Worm (Caenorhabditis elegans) whole organism, late embryonic: ENCODE results near the gene mlk-1.

ENCODE experiments used
- dve-1 ChIP-seq: sonication (generic microtip); optimal IDR thresholded peaks from 2 replicates; lab custom pipeline; 2017; ENCODE audit warnings: antibody characterized with exemption, mild to moderate bottlenecking, missing genetic modification characterization, missing compliant biosample characterization
- madf-2 ChIP-seq: sonication (generic microtip); optimal IDR thresholded peaks from 2 replicates; lab custom pipeline; 2017; ENCODE audit warnings: missing genetic modification characterization, missing compliant biosample characterization
- pha-4 ChIP-seq: fragments of 150-350 bp; optimal IDR thresholded peaks from 2 replicates; lab custom pipeline; 2018; ENCODE audit warnings: missing biosample characterization, missing genetic modification reagents, missing genetic modification characterization

DNA sequence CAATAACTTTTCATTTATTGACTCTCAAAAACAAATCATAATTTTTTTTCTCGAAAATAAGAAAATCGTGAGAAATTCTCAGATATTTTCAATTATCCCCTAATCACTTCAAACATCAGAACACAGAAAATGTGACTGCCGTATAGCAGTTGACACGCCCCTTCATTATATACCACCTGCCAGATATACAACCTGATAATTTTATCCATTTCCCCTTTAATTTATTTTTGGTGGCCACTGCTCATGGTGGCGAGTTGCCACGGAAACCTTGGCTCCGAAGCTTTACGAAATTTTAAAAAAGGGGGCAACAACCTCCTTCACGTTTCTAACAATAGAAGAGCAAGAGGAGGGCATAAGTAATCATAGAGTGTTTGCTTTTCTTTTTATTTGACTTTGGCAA lies 47.9 kb downstream of the mlk-1 start:
- TF ChIP-seq pha-4 (tag; lab: Kevin White, UChicago) = no peak
- TF ChIP-seq dve-1 = no peak
- TF ChIP-seq madf-2 (tag; lab: Kevin White, UChicago) = no peak
